Worm (Caenorhabditis elegans): Measurements from ENCODE around the gene msp-45.

Gene msp-45

ce11 chrII:5156983-5157382, at the start of gene msp-45:
Gene msp-45, minus strand, starts transcription at chrII:5157083.
- TF ChIP-seq rnt-1 (tag; optimal IDR thresholded peaks at IDR 0.05): no peak
- no peak for TF ChIP-seq ztf-4 (tag; optimal IDR thresholded peaks at IDR 0.05)
- no peak for TF ChIP-seq nhr-237 (tag; optimal IDR thresholded peaks at IDR 0.05)
- TF ChIP-seq ceh-88 (GFP tag; IDR thresholded peaks at IDR 0.05): no peak
- no peak for TF ChIP-seq fkh-4 (tag; optimal IDR thresholded peaks at IDR 0.05; ENCODE audit: borderline replicate concordance)

- TF ChIP-seq efl-1 (optimal IDR thresholded peaks at IDR 0.05): no peak
- TF ChIP-seq efl-1 (GFP tag; optimal IDR thresholded peaks at IDR 0.05 in 1 of 2): peak in 1 of 2 experiments; percentile 86
- TF ChIP-seq lir-3 (tag; optimal IDR thresholded peaks at IDR 0.05; ENCODE audit: poor library complexity): no peak
- TF ChIP-seq fkh-8 (tag; optimal IDR thresholded peaks at IDR 0.05): no peak
- peak; percentile 36 for TF ChIP-seq elt-2 (tag; optimal IDR thresholded peaks at IDR 0.05)
- TF ChIP-seq Y116A8C.19 (tag; optimal IDR thresholded peaks at IDR 0.05; ENCODE audit: borderline replicate concordance): no peak
- TF ChIP-seq zag-1 (tag; optimal IDR thresholded peaks at IDR 0.05): no peak
- no peak for TF ChIP-seq dpl-1 (GFP tag; optimal IDR thresholded peaks at IDR 0.05)
- no peak for TF ChIP-seq ceh-8 (GFP tag; optimal IDR thresholded peaks at IDR 0.05)
Measured at ce11 chrII:5205286-5205685, 48.4 kb upstream of the msp-45 start.

- TF ChIP-seq egl-27 (tag; optimal IDR thresholded peaks at IDR 0.05): no peak
- TF ChIP-seq efl-1 (optimal IDR thresholded peaks at IDR 0.05): no peak
- TF ChIP-seq efl-1 (GFP tag; optimal IDR thresholded peaks at IDR 0.05 in 1 of 2): peak in 1 of 2 experiments; percentile 85
- TF ChIP-seq ama-1 (optimal IDR thresholded peaks at IDR 0.05): no peak
- no peak for TF ChIP-seq dpl-1 (GFP tag; optimal IDR thresholded peaks at IDR 0.05)
- TF ChIP-seq lin-35 (GFP tag; optimal IDR thresholded peaks at IDR 0.05): peak in 1 of 2 experiments; percentile 37
- no peak for TF ChIP-seq nhr-20 (tag; optimal IDR thresholded peaks at IDR 0.05)
- TF ChIP-seq sptf-1 (tag; optimal IDR thresholded peaks at IDR 0.05): no peak
- TF ChIP-seq nhr-90 (tag; optimal IDR thresholded peaks at IDR 0.05; ENCODE audit: poor library complexity): peak; percentile 1
- TF ChIP-seq C04F5.9 (tag; optimal IDR thresholded peaks at IDR 0.05): no peak
- TF ChIP-seq snu-23 (GFP tag; optimal IDR thresholded peaks at IDR 0.05): peak; percentile 27
- TF ChIP-seq ztf-11 (tag; optimal IDR thresholded peaks at IDR 0.05): no peak
- no peak for TF ChIP-seq lin-13 (GFP tag; optimal IDR thresholded peaks at IDR 0.05)
- TF ChIP-seq tbx-2 (tag; optimal IDR thresholded peaks at IDR 0.05): no peak
- TF ChIP-seq lsy-2 (tag; optimal IDR thresholded peaks at IDR 0.05): no peak
- no peak for TF ChIP-seq skn-1 (tag; optimal IDR thresholded peaks at IDR 0.05)
- TF ChIP-seq lin-14 (GFP tag; optimal IDR thresholded peaks at IDR 0.05): peak; percentile 15
- TF ChIP-seq nhr-71 (tag; optimal IDR thresholded peaks at IDR 0.05): peak; percentile 45
- TF ChIP-seq elt-2 (tag; optimal IDR thresholded peaks at IDR 0.05): peak; percentile 89
- no peak for TF ChIP-seq sup-37 (GFP tag; optimal IDR thresholded peaks at IDR 0.05)
Measured at ce11 chrII:5202930-5203329, 46.0 kb upstream of the msp-45 start, which contains the start of gene ampd-1. Gene ampd-1, plus strand, starts transcription at chrII:5203322.

ce11 chrII:5201922-5202562, 45.2 kb upstream of the msp-45 start:
- no peak for TF ChIP-seq sup-37 (GFP tag; optimal IDR thresholded peaks at IDR 0.05)
- TF ChIP-seq hlh-17 (GFP tag; optimal IDR thresholded peaks at IDR 0.05; ENCODE audit: borderline replicate concordance): no peak
- no peak for TF ChIP-seq ets-5 (GFP tag; IDR thresholded peaks at IDR 0.05)
- peak in 4 of 6 experiments; percentile 22 to 77 (median 43) for TF ChIP-seq elt-3 (tag; optimal IDR thresholded peaks at IDR 0.05)
- peak in 1 of 2 experiments; percentile 55 for TF ChIP-seq lin-35 (GFP tag; optimal IDR thresholded peaks at IDR 0.05)
- TF ChIP-seq fkh-4 (tag; optimal IDR thresholded peaks at IDR 0.05; ENCODE audit: borderline replicate concordance): no peak
- no peak for TF ChIP-seq skn-1 (tag; optimal IDR thresholded peaks at IDR 0.05)
- TF ChIP-seq aly-2 (tag; optimal IDR thresholded peaks at IDR 0.05): no peak
- no peak for TF ChIP-seq unc-130 (tag; optimal IDR thresholded peaks at IDR 0.05)
- no peak for TF ChIP-seq zag-1 (tag; optimal IDR thresholded peaks at IDR 0.05)
- TF ChIP-seq mep-1 (tag; optimal IDR thresholded peaks at IDR 0.05): peak; percentile 22
- TF ChIP-seq mef-2 (tag; optimal IDR thresholded peaks at IDR 0.05): no peak
- peak; percentile 46 for TF ChIP-seq blmp-1 (tag; optimal IDR thresholded peaks at IDR 0.05)
- peak; percentile 99 for TF ChIP-seq elt-2 (tag; optimal IDR thresholded peaks at IDR 0.05)
- no peak for TF ChIP-seq fos-1 (tag; optimal IDR thresholded peaks at IDR 0.05)
- no peak for TF ChIP-seq mdl-1 (tag; optimal IDR thresholded peaks at IDR 0.05)
- no peak for TF ChIP-seq lin-15B (tag; optimal IDR thresholded peaks at IDR 0.05)
- TF ChIP-seq lin-14 (GFP tag; optimal IDR thresholded peaks at IDR 0.05): peak; percentile 32
- no peak for TF ChIP-seq C04F5.9 (tag; optimal IDR thresholded peaks at IDR 0.05)
- TF ChIP-seq lsy-2 (tag; optimal IDR thresholded peaks at IDR 0.05): peak in 1 of 2 experiments; percentile 10
- no peak for TF ChIP-seq fkh-8 (tag; optimal IDR thresholded peaks at IDR 0.05)
- TF ChIP-seq ces-1 (GFP tag; optimal IDR thresholded peaks at IDR 0.05): no peak
- TF ChIP-seq efl-3 (GFP tag; optimal IDR thresholded peaks at IDR 0.05): no peak
- no peak for TF ChIP-seq zip-4 (GFP tag; optimal IDR thresholded peaks at IDR 0.05)
- TF ChIP-seq vab-15 (tag; optimal IDR thresholded peaks at IDR 0.05): no peak
- no peak for TF ChIP-seq rnt-1 (tag; optimal IDR thresholded peaks at IDR 0.05)

All from whole organism, L1 larva.